Fruit fly (Drosophila melanogaster): ENCODE measurements around the gene CG13005.

Gene CG13005

dm6 chrX:16834259-16834658, 30.8 kb downstream of the CG13005 start (continued):
- TF ChIP-seq esg (GFP tag; conservative IDR thresholded peaks at IDR 0.05) (0 out of 2 replicates have a peak, but pooled peaks have one; percentile 8), pho (GFP tag; optimal IDR thresholded peaks at IDR 0.05) (peak; percentile 23), CG13123 (GFP tag; optimal IDR thresholded peaks at IDR 0.05) (no peak), ewg (GFP tag; optimal IDR thresholded peaks at IDR 0.05) (peak; percentile 45), CG1233 (GFP tag; optimal IDR thresholded peaks at IDR 0.05) (no peak), CG31365 (tag; optimal IDR thresholded peaks at IDR 0.05) (no peak), wek (GFP tag; optimal IDR thresholded peaks at IDR 0.05) (no peak), p53 (GFP tag; optimal IDR thresholded peaks at IDR 0.05) (no peak), CG5245 (GFP tag; optimal IDR thresholded peaks at IDR 0.05) (no peak), CG2875 (GFP tag; optimal IDR thresholded peaks at IDR 0.05) (no peak), danr (GFP tag; IDR thresholded peaks at IDR 0.05) (no peak), CG16813 (GFP tag; IDR thresholded peaks at IDR 0.05; ENCODE audit: partially characterized antibody) (no peak), Sin3A (optimal IDR thresholded peaks at IDR 0.05) (no peak), her (GFP tag; optimal IDR thresholded peaks at IDR 0.05) (no peak), Bteb2 (GFP tag; optimal IDR thresholded peaks at IDR 0.05) (peak; percentile 39), Scr (GFP tag; IDR thresholded peaks at IDR 0.05; ENCODE audit: partially characterized antibody) (no peak), H15 (GFP tag; IDR thresholded peaks at IDR 0.05) (no peak), CG30431 (GFP tag; optimal IDR thresholded peaks at IDR 0.05) (no peak), dan (GFP tag; IDR thresholded peaks at IDR 0.05) (no peak), nmo (GFP tag; optimal IDR thresholded peaks at IDR 0.05) (peak; percentile 46), tin (GFP tag; optimal IDR thresholded peaks at IDR 0.05) (no peak), CG12104 (GFP tag; optimal IDR thresholded peaks at IDR 0.05) (no peak), CG2129 (GFP tag; IDR thresholded peaks at IDR 0.05; ENCODE audit: partially characterized antibody) (no peak), E2f1 (GFP tag; IDR thresholded peaks at IDR 0.05) (no peak), knrl (GFP tag; IDR thresholded peaks at IDR 0.05; ENCODE audit: partially characterized antibody) (no peak), TFAM (GFP tag; optimal IDR thresholded peaks at IDR 0.05) (no peak), CG12391 (tag; optimal IDR thresholded peaks at IDR 0.05) (peak; percentile 55), GATAe (GFP tag; conservative IDR thresholded peaks at IDR 0.05) (no peak), wor (GFP tag; IDR thresholded peaks at IDR 0.05) (peak; percentile 33; the same call in 1 of the 2 replicates), sd (tag; optimal IDR thresholded peaks at IDR 0.05) (peak; percentile 6), CG6683 (GFP tag; optimal IDR thresholded peaks at IDR 0.05) (no peak), Gsc (GFP tag; IDR thresholded peaks at IDR 0.05) (no peak), tx (GFP tag; optimal IDR thresholded peaks at IDR 0.05) (no peak), gfzf (GFP tag; optimal IDR thresholded peaks at IDR 0.05) (no peak), CG16779 (GFP tag; IDR thresholded peaks at IDR 0.05) (no peak), fd64A (GFP tag; optimal IDR thresholded peaks at IDR 0.05) (no peak), CG13894 (tag; optimal IDR thresholded peaks at IDR 0.05) (no peak), gsb-n (tag; optimal IDR thresholded peaks at IDR 0.05) (no peak), D19A (tag; optimal IDR thresholded peaks at IDR 0.05) (peak; percentile 26), chif (GFP tag; optimal IDR thresholded peaks at IDR 0.05) (peak in 1 of 2 experiments; percentile 48), MESR4 (GFP tag; optimal IDR thresholded peaks at IDR 0.05) (no peak), ham (GFP tag; IDR thresholded peaks at IDR 0.05) (no peak), CG32767 (GFP tag; IDR thresholded peaks at IDR 0.05) (0 out of 2 replicates have a peak, but pooled peaks have one; percentile 35), CG5180 (GFP tag; optimal IDR thresholded peaks at IDR 0.05) (no peak), Hmx (GFP tag; optimal IDR thresholded peaks at IDR 0.05) (no peak), ab (GFP tag; optimal IDR thresholded peaks at IDR 0.05) (no peak), Xrp1 (GFP tag; IDR thresholded peaks at IDR 0.05) (0 out of 2 replicates have a peak, but pooled peaks have one; percentile 25), CG2678 (tag; optimal IDR thresholded peaks at IDR 0.05) (peak; percentile 67), Oli (tag; optimal IDR thresholded peaks at IDR 0.05) (peak; percentile 72), CG6272 (GFP tag; IDR thresholded peaks at IDR 0.05) (no peak), bbx (GFP tag; IDR thresholded peaks at IDR 0.05; ENCODE audit: partially characterized antibody) (no peak)

All from whole organism, embryonic.